Fruit fly (Drosophila melanogaster): ENCODE measurements around the gene crb.

The crb gene

DNA sequence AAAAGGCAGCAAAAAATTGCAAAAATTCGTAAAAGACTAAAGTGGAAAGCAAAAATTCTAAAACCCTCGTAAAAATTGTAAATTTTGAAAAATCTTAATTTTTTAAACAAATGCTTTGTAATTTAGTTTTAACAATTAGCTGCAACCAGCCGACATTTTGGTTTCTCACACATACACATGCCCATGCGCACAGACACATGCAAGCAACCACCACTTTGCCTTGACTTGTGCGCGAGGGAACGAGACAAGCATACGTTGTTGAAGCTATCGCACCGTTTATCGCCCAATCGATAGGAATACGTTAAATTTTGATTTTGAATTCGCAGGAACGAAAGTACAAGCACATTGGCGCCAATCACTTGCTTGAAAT lies 25.4 kb downstream of the crb start (continued):
- TF ChIP-seq Jarid2 (GFP tag; optimal IDR thresholded peaks at IDR 0.05): no peak
- TF ChIP-seq vvl (GFP tag; IDR thresholded peaks at IDR 0.05): peak; percentile 72
- no peak for TF ChIP-seq CG8359 (GFP tag; optimal IDR thresholded peaks at IDR 0.05; ENCODE audit: borderline replicate concordance)
- no peak for TF ChIP-seq CG10654 (GFP tag; optimal IDR thresholded peaks at IDR 0.05)
- TF ChIP-seq Hand (GFP tag; optimal IDR thresholded peaks at IDR 0.05): no peak
- TF ChIP-seq CG12299 (tag; optimal IDR thresholded peaks at IDR 0.05): peak; percentile 68
- peak; percentile 83 for TF ChIP-seq YL-1 (GFP tag; optimal IDR thresholded peaks at IDR 0.05)
- peak; percentile 81; the same call in 3 of the 4 replicates for TF ChIP-seq chinmo (GFP tag; IDR thresholded peaks at IDR 0.05; ENCODE audit: partially characterized antibody)
- no peak for TF ChIP-seq CG17802 (tag; optimal IDR thresholded peaks at IDR 0.05)
- no peak for TF ChIP-seq CG31224 (GFP tag; IDR thresholded peaks at IDR 0.05)
- no peak for TF ChIP-seq NfI (GFP tag; optimal IDR thresholded peaks at IDR 0.05)
- no peak for TF ChIP-seq CG14014 (GFP tag; IDR thresholded peaks at IDR 0.05)
- no peak for TF ChIP-seq Lhr (GFP tag; optimal IDR thresholded peaks at IDR 0.05)
- no peak for TF ChIP-seq CG1602 (GFP tag; optimal IDR thresholded peaks at IDR 0.05)
- TF ChIP-seq Six4 (GFP tag; optimal IDR thresholded peaks at IDR 0.05): no peak
- no peak for TF ChIP-seq kah (GFP tag; optimal IDR thresholded peaks at IDR 0.05)
- no peak for TF ChIP-seq Tbp (GFP tag; optimal IDR thresholded peaks at IDR 0.05)
- no peak for TF ChIP-seq dpn (GFP tag; optimal IDR thresholded peaks at IDR 0.05)
- TF ChIP-seq da (GFP tag; optimal IDR thresholded peaks at IDR 0.05): no peak
- TF ChIP-seq gfzf (GFP tag; optimal IDR thresholded peaks at IDR 0.05): peak; percentile 13
- TF ChIP-seq sima (GFP tag; optimal IDR thresholded peaks at IDR 0.05): no peak
- TF ChIP-seq tap (tag; optimal IDR thresholded peaks at IDR 0.05): no peak
- TF ChIP-seq exex (tag; optimal IDR thresholded peaks at IDR 0.05): no peak
- no peak for TF ChIP-seq jing (GFP tag; optimal IDR thresholded peaks at IDR 0.05)
- no peak for TF ChIP-seq CG4730 (GFP tag; IDR thresholded peaks at IDR 0.05)
- no peak for TF ChIP-seq CG18599 (GFP tag; optimal IDR thresholded peaks at IDR 0.05)
- TF ChIP-seq CG1647 (GFP tag; optimal IDR thresholded peaks at IDR 0.05): no peak
- TF ChIP-seq CG8478 (optimal IDR thresholded peaks at IDR 0.05): peak; percentile 88
- peak; percentile 99 for TF ChIP-seq ewg (GFP tag; optimal IDR thresholded peaks at IDR 0.05)
- peak; percentile 66 for TF ChIP-seq HLH4C (GFP tag; IDR thresholded peaks at IDR 0.05; ENCODE audit: partially characterized antibody)
- TF ChIP-seq bab2 (GFP tag; optimal IDR thresholded peaks at IDR 0.05): no peak
- peak; percentile 49 for TF ChIP-seq CG15514 (GFP tag; optimal IDR thresholded peaks at IDR 0.05)
- no peak for TF ChIP-seq CG17612 (GFP tag; IDR thresholded peaks at IDR 0.05)
- TF ChIP-seq ATbp (GFP tag; optimal IDR thresholded peaks at IDR 0.05): no peak
- TF ChIP-seq Pdp1 (GFP tag; optimal IDR thresholded peaks at IDR 0.05): no peak
- TF ChIP-seq Awh (GFP tag; IDR thresholded peaks at IDR 0.05): no peak
- no peak for TF ChIP-seq lmd (GFP tag; IDR thresholded peaks at IDR 0.05)
- TF ChIP-seq ato (GFP tag; IDR thresholded peaks at IDR 0.05; ENCODE audit: partially characterized antibody): peak; percentile 68
- TF ChIP-seq vnd (GFP tag; IDR thresholded peaks at IDR 0.05; ENCODE audit: partially characterized antibody): peak; percentile 53; the same call in 2 of the 3 replicates
- TF ChIP-seq CG2889 (GFP tag; IDR thresholded peaks at IDR 0.05): no peak
- no peak for TF ChIP-seq CG32532 (GFP tag; IDR thresholded peaks at IDR 0.05)
- TF ChIP-seq CG43689 (GFP tag; IDR thresholded peaks at IDR 0.05): no peak
- TF ChIP-seq tin (GFP tag; optimal IDR thresholded peaks at IDR 0.05): no peak
- TF ChIP-seq H2.0 (GFP tag; IDR thresholded peaks at IDR 0.05): no peak
- TF ChIP-seq slou (GFP tag; optimal IDR thresholded peaks at IDR 0.05): no peak
- peak; percentile 2 for TF ChIP-seq zen (tag; optimal IDR thresholded peaks at IDR 0.05)
- peak; percentile 59; the same call in 1 of the 3 replicates for TF ChIP-seq hb (GFP tag; IDR thresholded peaks at IDR 0.05; ENCODE audit: partially characterized antibody)
- no peak for TF ChIP-seq scrt (GFP tag; optimal IDR thresholded peaks at IDR 0.05)
- no peak for TF ChIP-seq salm (tag; optimal IDR thresholded peaks at IDR 0.05)
- peak; percentile 75 for TF ChIP-seq BEAF-32 (GFP tag; optimal IDR thresholded peaks at IDR 0.05)
- no peak for TF ChIP-seq Ravus (GFP tag; IDR thresholded peaks at IDR 0.05)

Measured in whole organism, embryonic.